Fruit fly (Drosophila melanogaster) whole organism, pupa: ENCODE data around the gene CG32756.

Experiments used
- CG10348 ChIP-seq: fragments of 200-800 bp; sonication (Bioruptor generic); IDR thresholded peaks from 2 replicates; pipeline ENCODE4 v1.3.6; 2022; ENCODE audit warnings: missing biosample characterization, missing genetic modification characterization
- CG17806 ChIP-seq: fragments of 200-800 bp; sonication (Bioruptor generic); optimal IDR thresholded peaks from 2 replicates; lab custom pipeline; 2018; ENCODE audit warnings: missing biosample characterization, mild to moderate bottlenecking, missing genetic modification characterization, moderate library complexity
- CG34367 ChIP-seq: fragments of 200-800 bp; sonication (Bioruptor generic); optimal IDR thresholded peaks from 2 replicates; lab custom pipeline; 2018; ENCODE audit warnings: missing biosample characterization, mild to moderate bottlenecking, missing genetic modification characterization
- CG4496 ChIP-seq: fragments of 200-800 bp; sonication (Bioruptor generic); IDR thresholded peaks from 3 replicates; pipeline ENCODE4 v1.3.6; 2022; ENCODE audit warnings: missing biosample characterization, missing genetic modification characterization
- CG8159 ChIP-seq: fragments of 200-800 bp; sonication (Bioruptor generic); optimal IDR thresholded peaks from 3 replicates; lab custom pipeline; 2018; ENCODE audit warnings: missing biosample characterization, mild to moderate bottlenecking, missing genetic modification characterization, moderate library complexity
- CG8301 ChIP-seq: fragments of 200-800 bp; sonication (Bioruptor generic); optimal IDR thresholded peaks from 2 replicates; lab custom pipeline; 2018; ENCODE audit warnings: missing biosample characterization, mild to moderate bottlenecking, missing genetic modification characterization
- CG9948 ChIP-seq: fragments of 200-800 bp; sonication (Bioruptor generic); optimal IDR thresholded peaks from 2 replicates; lab custom pipeline; 2018; ENCODE audit warnings: missing biosample characterization, mild to moderate bottlenecking, missing genetic modification characterization, moderate library complexity
- D1 ChIP-seq: fragments of 200-800 bp; sonication (Bioruptor generic); optimal IDR thresholded peaks from 2 replicates; lab custom pipeline; 2018; ENCODE audit warnings: missing biosample characterization, mild to moderate bottlenecking, missing genetic modification characterization, moderate library complexity
- EcR ChIP-seq: fragments of 200-800 bp; sonication (Bioruptor generic); optimal IDR thresholded peaks from 3 replicates; lab custom pipeline; 2019; ENCODE audit warnings: missing biosample characterization, missing genetic modification characterization, mild to moderate bottlenecking, moderate library complexity, missing genetic modification reagents
- Ets98B ChIP-seq: fragments of 200-800 bp; sonication (Bioruptor generic); IDR thresholded peaks from 2 replicates; pipeline ENCODE4 v1.3.6; 2022; ENCODE audit warnings: missing biosample characterization, missing genetic modification characterization
- Pif1A ChIP-seq: fragments of 200-800 bp; sonication (Bioruptor generic); optimal IDR thresholded peaks from 3 replicates; lab custom pipeline; 2016; ENCODE audit warnings: missing biosample characterization, missing genetic modification characterization
- Pif1B ChIP-seq: fragments of 200-800 bp; sonication (Bioruptor generic); optimal IDR thresholded peaks from 3 replicates; lab custom pipeline; 2016; ENCODE audit warnings: missing biosample characterization, missing genetic modification characterization
- Snoo ChIP-seq: fragments of 200-800 bp; sonication (Bioruptor generic); optimal IDR thresholded peaks from 3 replicates; lab custom pipeline; 2017; ENCODE audit warnings: missing biosample characterization, mild to moderate bottlenecking, missing genetic modification characterization, inconsistent platforms

DNA sequence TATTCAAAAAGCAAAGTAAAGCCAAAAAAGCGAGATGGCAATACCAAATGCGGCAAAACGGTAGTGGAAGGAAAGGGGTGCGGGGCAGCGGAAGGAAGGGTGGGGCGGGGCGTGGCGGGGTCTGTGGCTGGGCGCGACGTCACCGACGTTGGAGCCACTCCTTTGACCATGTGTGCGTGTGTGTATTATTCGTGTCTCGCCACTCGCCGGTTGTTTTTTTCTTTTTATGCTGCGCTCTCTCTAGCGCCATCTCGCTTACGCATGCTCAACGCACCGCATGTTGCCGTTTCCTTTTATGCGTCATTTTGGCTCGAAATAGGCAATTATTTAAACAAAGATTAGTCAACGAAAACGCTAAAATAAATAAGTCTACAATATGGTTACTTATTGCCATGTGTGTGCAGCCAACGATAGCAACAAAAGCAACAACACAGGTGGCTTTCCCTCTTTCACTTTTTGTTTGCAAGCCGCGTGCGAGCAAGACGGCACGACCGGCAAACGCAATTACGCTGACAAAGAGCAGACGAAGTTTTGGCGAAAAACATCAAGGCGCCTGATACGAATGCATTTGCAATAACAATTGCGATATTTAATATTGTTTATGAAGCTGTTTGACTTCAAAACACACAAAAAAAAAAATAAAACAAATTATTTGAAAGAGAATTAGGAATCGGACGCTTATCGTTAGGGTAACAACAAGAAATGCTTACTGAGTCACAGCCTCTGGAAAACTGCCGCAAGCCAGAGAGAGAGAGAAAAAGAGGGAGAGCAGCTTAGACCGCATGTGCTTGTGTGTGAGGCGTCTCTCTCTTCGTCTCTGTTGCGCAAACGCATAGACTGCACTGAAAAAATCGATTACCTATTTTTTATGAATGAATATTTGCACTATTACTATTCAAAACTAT is 46.0 kb upstream of the CG32756 start:
- TF ChIP-seq CG9948 (no peak), CG17806 (tag; lab: Kevin White, UChicago) (no peak), CG8159 (tag; lab: Kevin White, UChicago) (no peak), Pif1A (no peak), Ets98B (GFP tag; lab: Robert Waterston, UW) (peak; percentile 44), CG34367 (tag; lab: Kevin White, UChicago) (no peak), D1 (no peak), EcR (GFP tag; lab: Kevin White, UChicago) (peak; percentile 30), Snoo (tag; lab: Kevin White, UChicago) (peak; percentile 40), CG10348 (GFP tag; lab: Robert Waterston, UW) (no peak), Pif1B (GFP tag; lab: Kevin White, UChicago) (no peak), CG4496 (GFP tag; lab: Robert Waterston, UW) (peak; percentile 74), CG8301 (tag; lab: Kevin White, UChicago) (no peak)
